Worm (Caenorhabditis elegans): ENCODE measurements around the gene erfa-3.
A peak's percentile ranks its signal among the peaks of the same experiment; 100 is the strongest.

- TF ChIP-seq unc-86 (tag; optimal IDR thresholded peaks at IDR 0.05) (no peak), ttx-3 (tag; optimal IDR thresholded peaks at IDR 0.05) (no peak), ceh-6 (GFP tag; optimal IDR thresholded peaks at IDR 0.05) (no peak), pax-1 (tag; optimal IDR thresholded peaks at IDR 0.05) (no peak), fkh-10 (GFP tag; optimal IDR thresholded peaks at IDR 0.05) (no peak), elt-2 (tag; optimal IDR thresholded peaks at IDR 0.05) (peak; percentile 95), nhr-11 (tag; optimal IDR thresholded peaks at IDR 0.05) (no peak), sox-4 (tag; optimal IDR thresholded peaks at IDR 0.05) (no peak), hlh-15 (tag; optimal IDR thresholded peaks at IDR 0.05) (no peak)
Observed at ce11 chrV:11080345-11081102, 32.4 kb downstream of the erfa-3 start, which contains the start of gene act-1.
